Fruit fly (Drosophila melanogaster) whole organism, embryonic: Measurements from ENCODE around the gene Trm7-34.

ENCODE experiments used
- B-H2 ChIP-seq: fragments of 200-800 bp; sonication (Bioruptor generic); optimal IDR thresholded peaks from 2 replicates; lab custom pipeline; 2018; ENCODE audit warnings: missing biosample characterization, mild to moderate bottlenecking, missing genetic modification characterization
- BtbVII ChIP-seq: fragments of 200-800 bp; sonication (Bioruptor generic); optimal IDR thresholded peaks from 3 replicates; lab custom pipeline; 2017; ENCODE audit warnings: missing biosample characterization, mild to moderate bottlenecking, missing genetic modification characterization
- CG10321 ChIP-seq: fragments of 200-800 bp; sonication (Bioruptor generic); IDR thresholded peaks from 2 replicates; pipeline ENCODE4 v1.3.6; 2022; ENCODE audit warnings: missing biosample characterization, missing genetic modification characterization
- CG1233 ChIP-seq: fragments of 200-800 bp; sonication (Bioruptor generic); optimal IDR thresholded peaks from 4 replicates; lab custom pipeline; 2018; ENCODE audit warnings: missing biosample characterization, mild to moderate bottlenecking, missing genetic modification characterization
- CG12391 ChIP-seq: fragments of 200-800 bp; sonication (Bioruptor generic); optimal IDR thresholded peaks from 3 replicates; lab custom pipeline; 2018; ENCODE audit warnings: missing biosample characterization, mild to moderate bottlenecking, missing genetic modification characterization, moderate library complexity
- CG15514 ChIP-seq: fragments of 200-800 bp; sonication (Bioruptor generic); optimal IDR thresholded peaks from 3 replicates; lab custom pipeline; 2017; ENCODE audit warnings: missing biosample characterization, missing genetic modification characterization, mild to moderate bottlenecking, moderate library complexity, missing genetic modification reagents
- CG16815 ChIP-seq: fragments of 200-800 bp; sonication (Bioruptor generic); optimal IDR thresholded peaks from 3 replicates; lab custom pipeline; 2017; ENCODE audit warnings: missing biosample characterization, mild to moderate bottlenecking, missing genetic modification characterization
- CG17802 ChIP-seq: fragments of 200-800 bp; sonication (Bioruptor generic); optimal IDR thresholded peaks from 2 replicates; lab custom pipeline; 2018; ENCODE audit warnings: missing biosample characterization, mild to moderate bottlenecking, missing genetic modification characterization, moderate library complexity
- CG3847 ChIP-seq: fragments of 200-800 bp; sonication (Bioruptor generic); IDR thresholded peaks from 2 replicates; pipeline ENCODE4 v1.3.6; 2022; ENCODE audit warnings: missing biosample characterization, missing genetic modification characterization
- CG42726 ChIP-seq: fragments of 200-800 bp; sonication (Bioruptor generic); IDR thresholded peaks from 2 replicates; pipeline ENCODE4 v1.3.6; 2022; ENCODE audit warnings: missing biosample characterization, missing genetic modification characterization; ENCODE audit not compliant: partially characterized antibody
- CG4328 ChIP-seq: fragments of 200-800 bp; sonication (Bioruptor generic); optimal IDR thresholded peaks from 3 replicates; lab custom pipeline; 2017; ENCODE audit warnings: missing biosample characterization, missing genetic modification reagents, missing genetic modification characterization
- CG6683 ChIP-seq: fragments of 200-800 bp; sonication (Bioruptor generic); optimal IDR thresholded peaks from 2 replicates; lab custom pipeline; 2017; ENCODE audit warnings: missing biosample characterization, mild to moderate bottlenecking, missing genetic modification characterization, missing genetic modification reagents
- CG7372 ChIP-seq: fragments of 200-800 bp; sonication (Bioruptor generic); IDR thresholded peaks from 2 replicates; pipeline ENCODE4 v1.3.6; 2022; ENCODE audit warnings: missing biosample characterization, missing genetic modification characterization
- CG8388 ChIP-seq: fragments of 200-800 bp; sonication (Bioruptor generic); optimal IDR thresholded peaks from 2 replicates; lab custom pipeline; 2019; ENCODE audit warnings: missing biosample characterization, mild to moderate bottlenecking, missing genetic modification characterization, moderate library complexity
- Doc2 ChIP-seq: fragments of 200-800 bp; sonication (Bioruptor generic); IDR thresholded peaks from 2 replicates; pipeline ENCODE4 v1.3.6; 2022; ENCODE audit warnings: missing biosample characterization, missing genetic modification characterization
- Ets65A ChIP-seq: fragments of 200-800 bp; sonication (Bioruptor generic); peaks from one replicate; lab custom pipeline; 2016; ENCODE audit warnings: missing biosample characterization, missing genetic modification characterization
- HLH54F ChIP-seq: fragments of 200-800 bp; sonication (Bioruptor generic); optimal IDR thresholded peaks from 3 replicates; lab custom pipeline; 2016; ENCODE audit warnings: missing biosample characterization, missing genetic modification characterization
- NC2α ChIP-seq: fragments of 200-800 bp; sonication (Bioruptor generic); optimal IDR thresholded peaks from 2 replicates; lab custom pipeline; 2016; ENCODE audit warnings: missing biosample characterization, missing genetic modification characterization
- PHDP ChIP-seq: fragments of 200-800 bp; sonication (Bioruptor generic); optimal IDR thresholded peaks from 3 replicates; lab custom pipeline; 2018; ENCODE audit warnings: missing biosample characterization, mild to moderate bottlenecking, missing genetic modification characterization, moderate library complexity
- Vsx1 ChIP-seq: fragments of 200-800 bp; sonication (Bioruptor generic); optimal IDR thresholded peaks from 2 replicates; lab custom pipeline; 2017; ENCODE audit warnings: missing biosample characterization, mild to moderate bottlenecking, missing genetic modification characterization, missing genetic modification reagents
- Xrp1 ChIP-seq: fragments of 200-800 bp; sonication (Bioruptor generic); IDR thresholded peaks from 2 replicates; pipeline ENCODE4 v1.3.6; 2022; ENCODE audit warnings: missing biosample characterization, missing genetic modification characterization
- ac ChIP-seq: fragments of 200-800 bp; sonication (Bioruptor generic); optimal IDR thresholded peaks from 3 replicates; lab custom pipeline; 2017; ENCODE audit warnings: missing biosample characterization, mild to moderate bottlenecking, missing genetic modification characterization
- ap ChIP-seq: fragments of 200-800 bp; sonication (Bioruptor generic); IDR thresholded peaks from 2 replicates; pipeline ENCODE4 v1.3.6; 2022; ENCODE audit warnings: missing biosample characterization, missing genetic modification characterization
- bab2 ChIP-seq: fragments of 200-800 bp; sonication (Bioruptor generic); optimal IDR thresholded peaks from 2 replicates; lab custom pipeline; 2016; ENCODE audit warnings: missing biosample characterization, missing genetic modification characterization
- cad ChIP-seq: fragments of >200 bp; optimal IDR thresholded peaks from 2 replicates; lab custom pipeline; 2017; ENCODE audit warnings: missing biosample characterization, missing genetic modification characterization
- crc ChIP-seq: fragments of 200-800 bp; sonication (Bioruptor generic); optimal IDR thresholded peaks from 2 replicates; lab custom pipeline; 2016; ENCODE audit warnings: missing biosample characterization, missing genetic modification characterization
- en ChIP-seq: fragments of 200-800 bp; sonication (Bioruptor generic); optimal IDR thresholded peaks from 2 replicates; lab custom pipeline; 2016; ENCODE audit warnings: missing biosample characterization, missing genetic modification characterization
- exex ChIP-seq: fragments of 200-800 bp; sonication (Bioruptor generic); optimal IDR thresholded peaks from 4 replicates; lab custom pipeline; 2018; ENCODE audit warnings: missing biosample characterization, mild to moderate bottlenecking, missing genetic modification characterization, moderate library complexity
- fd3F ChIP-seq: fragments of 200-800 bp; sonication (Bioruptor generic); optimal IDR thresholded peaks from 2 replicates; lab custom pipeline; 2018; ENCODE audit warnings: missing biosample characterization, mild to moderate bottlenecking, missing genetic modification characterization, moderate library complexity
- grn ChIP-seq: fragments of 200-800 bp; sonication (Bioruptor generic); optimal IDR thresholded peaks from 3 replicates; lab custom pipeline; 2017; ENCODE audit warnings: missing biosample characterization, missing genetic modification characterization
- gsb ChIP-seq: fragments of 200-800 bp; sonication (Bioruptor generic); IDR thresholded peaks from 2 replicates; pipeline ENCODE4 v1.3.6; 2022; ENCODE audit warnings: missing biosample characterization, missing genetic modification characterization
- her ChIP-seq: fragments of 200-800 bp; sonication (Bioruptor generic); optimal IDR thresholded peaks from 2 replicates; lab custom pipeline; 2016; ENCODE audit warnings: missing biosample characterization, missing genetic modification characterization
- lola ChIP-seq, 3 experiments: fragments of >200 bp in 2 of 3; fragments of 200-800 bp in 1 of 3; sonication (Bioruptor generic) in 1 of 3; optimal IDR thresholded peaks; 2 replicates each; lab custom pipeline; 2017 to 2019; ENCODE audit warnings: missing biosample characterization in 3 of 3, missing genetic modification characterization in 3 of 3, mild to moderate bottlenecking in 1 of 3, moderate library complexity in 1 of 3
- maf-S ChIP-seq: fragments of 200-800 bp; sonication (Bioruptor generic); optimal IDR thresholded peaks from 2 replicates; lab custom pipeline; 2016; ENCODE audit warnings: missing biosample characterization, missing genetic modification characterization
- mld ChIP-seq: fragments of 200-800 bp; sonication (Bioruptor generic); IDR thresholded peaks from 3 replicates; pipeline ENCODE4 v1.3.6; 2022; ENCODE audit warnings: missing biosample characterization, missing genetic modification characterization; ENCODE audit not compliant: partially characterized antibody
- psq ChIP-seq: fragments of 200-800 bp; sonication (Bioruptor generic); optimal IDR thresholded peaks from 2 replicates; lab custom pipeline; 2017; ENCODE audit warnings: missing biosample characterization, missing genetic modification characterization
- schlank ChIP-seq: fragments of 200-800 bp; sonication (Bioruptor generic); optimal IDR thresholded peaks from 2 replicates; lab custom pipeline; 2018; ENCODE audit warnings: missing biosample characterization, mild to moderate bottlenecking, missing genetic modification characterization
- shn ChIP-seq: fragments of 200-800 bp; sonication (Bioruptor generic); optimal IDR thresholded peaks from 3 replicates; lab custom pipeline; 2016; ENCODE audit warnings: missing biosample characterization, missing genetic modification characterization
- sob ChIP-seq: fragments of 200-800 bp; sonication (Bioruptor generic); IDR thresholded peaks from 2 replicates; pipeline ENCODE4 v1.3.6; 2022; ENCODE audit warnings: missing biosample characterization, missing genetic modification characterization
- ssp ChIP-seq: fragments of 200-800 bp; sonication (Bioruptor generic); IDR thresholded peaks from 2 replicates; pipeline ENCODE4 v1.3.6; 2022; ENCODE audit warnings: missing biosample characterization, missing genetic modification characterization
- stwl ChIP-seq: fragments of 200-800 bp; sonication (Bioruptor generic); optimal IDR thresholded peaks from 3 replicates; lab custom pipeline; 2018; ENCODE audit warnings: missing biosample characterization, mild to moderate bottlenecking, missing genetic modification characterization, moderate library complexity
- tna ChIP-seq: fragments of 200-800 bp; sonication (Bioruptor generic); IDR thresholded peaks from 2 replicates; pipeline ENCODE4 v1.3.6; 2022; ENCODE audit warnings: missing biosample characterization, missing genetic modification characterization; ENCODE audit not compliant: partially characterized antibody
- twi ChIP-seq: fragments of 200-800 bp; optimal IDR thresholded peaks from 2 replicates; lab custom pipeline; 2019; ENCODE audit warnings: missing biosample characterization, mild to moderate bottlenecking, missing genetic modification characterization, moderate library complexity
- vfl ChIP-seq: fragments of 200-800 bp; sonication (Bioruptor generic); optimal IDR thresholded peaks from 2 replicates; lab custom pipeline; 2016; ENCODE audit warnings: missing biosample characterization, missing genetic modification characterization
- yki ChIP-seq: fragments of >200 bp; optimal IDR thresholded peaks from 3 replicates; lab custom pipeline; 2018
- zf30C ChIP-seq: fragments of 200-800 bp; sonication (Bioruptor generic); optimal IDR thresholded peaks from 3 replicates; lab custom pipeline; 2018; ENCODE audit warnings: missing biosample characterization, mild to moderate bottlenecking, missing genetic modification characterization

Gene Trm7-34

DNA sequence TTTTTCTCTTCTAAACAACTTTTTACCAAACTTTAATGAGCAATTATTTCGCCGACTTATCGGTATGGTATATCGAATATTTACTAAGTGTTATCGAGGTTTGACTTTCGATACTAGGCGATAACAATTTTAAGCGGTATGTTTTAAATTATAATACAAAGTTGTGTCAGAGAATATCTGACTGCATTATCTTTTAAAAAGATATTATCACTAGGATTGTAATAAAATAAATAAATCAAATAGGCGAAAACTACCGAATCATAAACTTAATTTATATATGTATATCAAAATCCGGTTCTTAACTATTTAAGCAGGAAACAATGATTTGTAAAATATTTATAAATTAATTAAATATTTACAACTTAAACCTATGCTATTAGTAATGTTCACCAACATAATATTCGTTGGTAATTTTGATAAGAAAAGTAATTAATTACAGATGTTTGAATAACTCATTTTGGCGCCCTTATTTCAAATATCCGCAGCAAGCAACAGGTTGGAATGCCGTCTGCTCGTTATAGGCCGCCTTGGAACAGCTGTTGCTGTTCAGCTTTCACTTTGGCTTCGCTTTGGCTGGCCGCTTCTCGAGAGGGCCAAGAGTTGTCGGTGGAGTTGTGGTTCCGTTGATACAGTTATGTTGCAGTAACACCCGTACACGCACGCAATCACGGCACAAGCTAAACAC, 25.6 kb downstream of the Trm7-34 start, which contains the start of the genes Sec15 and rtet (continued):
- peak; percentile 81 for TF ChIP-seq PHDP
- peak; percentile 24 for TF ChIP-seq tna (GFP tag; lab: Robert Waterston, UW)
- TF ChIP-seq CG3847 (GFP tag; lab: Robert Waterston, UW) = peak; percentile 48; the same call in 1 of the 2 replicates
- no peak for TF ChIP-seq fd3F (GFP tag; lab: Kevin White, UChicago)
- TF ChIP-seq her = no peak
- peak; percentile 44 for TF ChIP-seq CG1233 (GFP tag; lab: Kevin White, UChicago)
- no peak for TF ChIP-seq yki
- no peak for TF ChIP-seq shn (GFP tag; lab: Kevin White, UChicago)
- peak; percentile 29 for TF ChIP-seq CG16815
- no peak for TF ChIP-seq CG42726 (GFP tag; lab: Robert Waterston, UW)

DNA sequence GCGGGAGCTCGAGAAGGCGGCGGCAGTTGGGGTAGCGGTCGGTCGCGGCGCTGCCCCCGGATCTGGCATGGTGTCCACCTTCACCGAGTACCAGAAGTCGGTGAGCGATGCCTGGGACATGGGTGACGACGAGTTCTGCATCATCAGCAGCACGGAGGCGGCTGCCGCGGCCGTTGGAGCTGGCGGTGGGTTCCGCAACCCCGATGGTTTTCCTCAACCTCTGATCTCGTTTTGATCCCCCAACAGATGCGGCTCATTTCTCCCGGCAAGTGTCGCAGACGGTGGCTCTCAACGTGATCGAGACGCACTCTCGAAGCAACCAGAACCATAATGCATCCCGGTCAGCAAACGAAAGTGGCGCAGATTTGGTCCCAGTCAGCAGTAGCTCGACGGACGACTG, 31.2 kb downstream of the Trm7-34 start:
- TF ChIP-seq ssp (GFP tag; lab: Robert Waterston, UW) (no peak), mld (GFP tag; lab: Robert Waterston, UW) (0 out of 3 replicates have a peak, but pooled peaks have one; percentile 47), CG8388 (GFP tag; lab: Kevin White, UChicago) (no peak), Ets65A (GFP tag; lab: Kevin White, UChicago) (peak; percentile 93), CG10321 (GFP tag; lab: Robert Waterston, UW) (no peak), maf-S (no peak)

DNA sequence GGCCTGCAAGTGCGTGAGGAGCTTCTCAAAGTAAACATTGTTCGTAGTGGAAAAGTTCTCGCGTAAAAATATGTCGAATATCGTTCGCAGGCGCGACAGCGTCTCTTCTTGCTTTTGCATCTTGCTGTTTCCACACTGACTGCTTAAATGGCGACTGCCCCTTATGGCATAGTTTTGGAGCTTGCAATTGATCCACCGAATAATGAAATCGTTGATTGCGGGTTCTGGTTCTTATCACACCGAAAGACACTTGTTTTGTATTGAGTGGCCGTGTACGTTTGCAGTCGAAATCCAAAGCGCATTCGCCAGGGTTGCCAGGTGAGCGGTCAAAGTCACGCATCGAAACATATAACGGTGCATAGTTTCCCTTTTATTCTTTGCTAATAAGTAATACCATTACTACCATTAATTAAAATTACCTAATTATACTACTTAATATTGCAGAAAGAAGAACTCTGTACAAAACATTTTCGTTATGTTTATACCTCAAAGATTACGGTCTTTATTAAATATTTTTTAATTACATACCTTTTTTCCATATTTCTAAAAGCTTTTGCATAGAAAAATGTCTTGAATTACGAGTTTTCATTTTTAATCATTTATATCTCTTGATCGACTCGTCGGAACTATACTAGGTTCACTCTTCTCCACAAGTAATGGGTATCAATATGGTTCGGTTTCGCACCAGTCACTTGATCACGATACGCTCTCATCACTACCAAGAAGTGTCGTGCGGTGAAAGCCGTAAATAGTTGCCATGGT, 32.0 kb downstream of the Trm7-34 start, which contains the start of the genes CG7044 and Tbc1d22:
Gene CG7044, minus strand, starts transcription at position 266 of the 762 bp plus-strand sequence.
Gene Tbc1d22, plus strand, starts transcription at position 747 of the 762 bp plus-strand sequence.
- TF ChIP-seq stwl (tag; lab: Kevin White, UChicago) (peak; percentile 37), CG15514 (GFP tag; lab: Kevin White, UChicago) (no peak), CG6683 (GFP tag; lab: Kevin White, UChicago) (no peak), sob (GFP tag; lab: Robert Waterston, UW) (no peak), BtbVII (GFP tag; lab: Kevin White, UChicago) (no peak), grn (no peak), gsb (no peak), vfl (GFP tag; lab: Kevin White, UChicago) (peak; percentile 26), ac (GFP tag; lab: Kevin White, UChicago) (no peak), bab2 (GFP tag; lab: Kevin White, UChicago) (peak; percentile 26), exex (no peak), Vsx1 (GFP tag; lab: Kevin White, UChicago) (no peak), en (GFP tag; lab: Kevin White, UChicago) (no peak), lola (GFP tag; optimal IDR thresholded peaks at IDR 0.05; lab: Kevin White, UChicago) (peak in 1 of 3 experiments; percentile 72), Doc2 (GFP tag; lab: Robert Waterston, UW) (no peak), CG17802 (no peak), B-H2 (GFP tag; lab: Kevin White, UChicago) (no peak), psq (GFP tag; lab: Kevin White, UChicago) (no peak), fd3F (GFP tag; lab: Kevin White, UChicago) (peak; percentile 6), HLH54F (GFP tag; lab: Kevin White, UChicago) (peak; percentile 64), NC2α (GFP tag; lab: Kevin White, UChicago) (no peak), schlank (tag; lab: Kevin White, UChicago) (no peak), CG7372 (GFP tag; lab: Robert Waterston, UW) (no peak), CG4328 (GFP tag; lab: Kevin White, UChicago) (no peak), zf30C (GFP tag; lab: Kevin White, UChicago) (no peak), ap (no peak), twi (tag; lab: Kevin White, UChicago) (peak; percentile 22), cad (GFP tag; lab: Kevin White, UChicago) (no peak), Xrp1 (peak; percentile 36; the same call in 1 of the 2 replicates), CG12391 (tag; lab: Kevin White, UChicago) (peak; percentile 69), crc (GFP tag; lab: Kevin White, UChicago) (no peak)
